Worm (Caenorhabditis elegans) whole organism, early embryonic: ENCODE data around the gene H20E11.3.

Experiments used
- F13C5.2 ChIP-seq: sonication (generic microtip); optimal IDR thresholded peaks from 2 replicates; lab custom pipeline; 2017; ENCODE audit warnings: mild to moderate bottlenecking, missing genetic modification characterization, inconsistent platforms, missing compliant biosample characterization
- ama-1 ChIP-seq: fragments of 150-350 bp; optimal IDR thresholded peaks from 2 replicates; lab custom pipeline; 2014
- ceh-13 ChIP-seq: fragments of 200-800 bp; sonication (Bioruptor generic); optimal IDR thresholded peaks from 2 replicates; lab custom pipeline; 2018; ENCODE audit warnings: mild to moderate bottlenecking, missing genetic modification characterization, missing compliant biosample characterization
- ceh-36 ChIP-seq: sonication (generic microtip); optimal IDR thresholded peaks from 2 replicates; lab custom pipeline; 2016; ENCODE audit warnings: missing genetic modification characterization, inconsistent platforms, missing compliant biosample characterization
- ets-7 ChIP-seq: sonication (generic microtip); optimal IDR thresholded peaks from 2 replicates; lab custom pipeline; 2016; ENCODE audit warnings: missing genotype, missing genetic modification characterization, missing compliant biosample characterization
- flt-1 ChIP-seq: fragments of 200-800 bp; sonication (Bioruptor generic); IDR thresholded peaks from 2 replicates; pipeline ENCODE4 v1.3.6; 2022; ENCODE audit warnings: missing genetic modification characterization, missing compliant biosample characterization
- hmbx-1 ChIP-seq: sonication (generic microtip); optimal IDR thresholded peaks from 2 replicates; lab custom pipeline; 2016; ENCODE audit warnings: mild to moderate bottlenecking, missing genetic modification characterization, missing compliant biosample characterization
- hmg-4 ChIP-seq: fragments of 200-800 bp; sonication (Bioruptor generic); optimal IDR thresholded peaks from 2 replicates; lab custom pipeline; 2018; ENCODE audit warnings: mild to moderate bottlenecking, missing genetic modification characterization, missing compliant biosample characterization
- sea-1 ChIP-seq: fragments of 200-800 bp; sonication (Bioruptor generic); conservative IDR thresholded peaks from 2 replicates; pipeline ENCODE4 v1.3.6; 2022; ENCODE audit warnings: missing genetic modification characterization, missing compliant biosample characterization
- tbx-37 ChIP-seq: fragments of 200-800 bp; sonication (Bioruptor generic); conservative IDR thresholded peaks from 2 replicates; pipeline ENCODE4 v1.3.6; 2022; ENCODE audit warnings: missing genetic modification reagents, missing genetic modification characterization, missing compliant biosample characterization
- tra-4 ChIP-seq: sonication (generic microtip); optimal IDR thresholded peaks from 2 replicates; lab custom pipeline; 2017; ENCODE audit warnings: missing genetic modification characterization, missing compliant biosample characterization

- no peak for TF ChIP-seq flt-1
- peak; percentile 37 for TF ChIP-seq F13C5.2
- TF ChIP-seq ets-7 (tag; lab: Kevin White, UChicago) = no peak
- no peak for TF ChIP-seq hmbx-1 (tag; lab: Kevin White, UChicago)
- TF ChIP-seq ceh-36 (tag; lab: Kevin White, UChicago) = no peak
- no peak for TF ChIP-seq ama-1 (lab: Kevin White, UChicago)
- no peak for TF ChIP-seq tbx-37 (GFP tag; lab: Robert Waterston, UW)
- TF ChIP-seq ceh-13 (GFP tag; lab: Kevin White, UChicago) = no peak
- no peak for TF ChIP-seq hmg-4
- no peak for TF ChIP-seq sea-1 (GFP tag; lab: Robert Waterston, UW)
- no peak for TF ChIP-seq tra-4 (tag; lab: Kevin White, UChicago)
Observed at ce11 chrIV:6809756-6810155, 14.9 kb upstream of the H20E11.3 start.
